Worm (Caenorhabditis elegans) whole organism, midembryonic: ENCODE measurements around the gene flh-3.

Source experiments
- T22C8.4 ChIP-seq: fragments of 200-800 bp; sonication (Bioruptor generic); IDR thresholded peaks from 2 replicates; pipeline ENCODE4 v1.3.6; 2022; ENCODE audit warnings: missing genetic modification characterization, missing compliant biosample characterization
- tab-1 ChIP-seq: fragments of 200-800 bp; sonication (Bioruptor generic); IDR thresholded peaks from 2 replicates; pipeline ENCODE4 v1.3.6; 2022; ENCODE audit warnings: missing genetic modification characterization, missing compliant biosample characterization
- ztf-29 ChIP-seq: fragments of 200-800 bp; sonication (Bioruptor generic); IDR thresholded peaks from 2 replicates; pipeline ENCODE4 v1.3.6; 2022; ENCODE audit warnings: missing genetic modification reagents, missing genetic modification characterization, missing compliant biosample characterization

DNA sequence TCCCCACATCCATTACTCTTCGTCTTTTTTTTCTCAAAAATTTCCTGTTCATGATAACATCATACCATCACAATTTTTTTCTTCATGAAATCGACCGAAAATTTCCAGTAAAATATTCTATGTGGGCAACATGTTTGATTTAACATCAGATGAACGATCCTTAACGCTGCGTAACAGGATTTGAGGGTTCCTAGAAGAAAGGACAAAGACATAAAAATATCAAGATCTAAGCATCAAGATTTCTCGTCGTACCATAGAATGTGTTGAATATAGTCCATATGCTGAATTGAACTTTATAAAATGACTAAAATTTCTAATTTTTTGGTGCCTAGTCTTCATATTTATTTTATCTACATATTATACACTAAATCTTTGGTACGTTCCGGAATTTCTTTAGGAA lies 30.2 kb downstream of the flh-3 start, which contains the start of gene F49C12.3:
- no peak for TF ChIP-seq T22C8.4 (GFP tag; lab: Robert Waterston, UW)
- no peak for TF ChIP-seq ztf-29
- TF ChIP-seq tab-1, result no peak
